Fruit fly (Drosophila melanogaster): ENCODE data around the gene CG11756.

The CG11756 gene

DNA sequence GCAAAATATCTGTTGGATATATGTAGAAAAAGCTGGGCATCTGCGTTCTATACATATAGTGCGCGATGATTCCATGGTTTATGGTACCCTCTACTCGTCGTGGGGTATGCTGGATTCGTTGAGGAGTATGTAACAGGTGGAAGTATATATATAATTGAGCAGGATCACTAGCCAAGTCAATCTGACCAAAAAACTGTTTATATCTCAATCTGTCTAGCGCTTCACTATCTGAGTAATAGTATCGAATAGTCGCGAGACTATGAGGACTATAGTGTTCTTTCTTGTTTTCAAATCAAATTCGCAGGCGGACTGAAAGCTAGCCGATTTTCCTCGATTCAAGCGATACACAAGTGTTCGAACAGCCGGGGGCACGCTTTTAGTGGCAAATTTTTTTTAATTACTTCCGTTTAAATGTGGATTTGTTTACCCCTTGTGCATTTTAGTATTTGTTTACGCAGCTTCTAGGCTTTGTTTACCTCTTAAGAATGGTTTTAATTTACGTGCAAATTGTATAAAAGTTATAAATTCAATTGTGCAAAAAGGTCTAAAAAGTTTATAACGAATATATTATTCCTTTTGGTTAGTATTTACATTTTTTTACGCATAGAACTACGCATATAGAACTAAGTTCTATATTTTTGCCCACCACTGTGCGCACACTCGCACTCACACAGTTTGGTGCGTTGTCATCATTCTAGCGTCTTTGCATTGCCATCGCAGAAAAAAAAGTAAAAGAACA is 42.9 kb downstream of the CG11756 start (continued):
- TF ChIP-seq BtbVII (GFP tag; optimal IDR thresholded peaks at IDR 0.05) (peak; percentile 52), CG7987 (GFP tag; optimal IDR thresholded peaks at IDR 0.05) (no peak), Trl (optimal IDR thresholded peaks at IDR 0.05) (no peak), Trl (GFP tag; optimal IDR thresholded peaks at IDR 0.05) (peak; percentile 60), Ets97D (GFP tag; optimal IDR thresholded peaks at IDR 0.05) (peak; percentile 58), Hr3 (GFP tag; optimal IDR thresholded peaks at IDR 0.05) (peak; percentile 60), crol (GFP tag; IDR thresholded peaks at IDR 0.05) (peak; percentile 41), CG3995 (GFP tag; optimal IDR thresholded peaks at IDR 0.05) (peak; percentile 13), esg (GFP tag; conservative IDR thresholded peaks at IDR 0.05) (peak; percentile 79), ci (GFP tag; IDR thresholded peaks at IDR 0.05) (peak; percentile 90), maf-S (GFP tag; optimal IDR thresholded peaks at IDR 0.05) (peak; percentile 63), CG30431 (GFP tag; optimal IDR thresholded peaks at IDR 0.05) (peak; percentile 79), stwl (tag; optimal IDR thresholded peaks at IDR 0.05) (no peak), CG18476 (GFP tag; optimal IDR thresholded peaks at IDR 0.05) (peak; percentile 68), CG4707 (GFP tag; optimal IDR thresholded peaks at IDR 0.05) (peak; percentile 42), CG33213 (GFP tag; optimal IDR thresholded peaks at IDR 0.05) (peak; percentile 56), CG1602 (GFP tag; optimal IDR thresholded peaks at IDR 0.05) (peak; percentile 58), chm (GFP tag; IDR thresholded peaks at IDR 0.05) (peak; percentile 73; the same call in 1 of the 2 replicates), dan (GFP tag; IDR thresholded peaks at IDR 0.05) (peak; percentile 60; the same call in 1 of the 2 replicates), Bteb2 (GFP tag; optimal IDR thresholded peaks at IDR 0.05) (peak; percentile 62), CG6683 (GFP tag; optimal IDR thresholded peaks at IDR 0.05) (peak; percentile 25), seq (GFP tag; IDR thresholded peaks at IDR 0.05) (peak; percentile 71), CG1233 (GFP tag; optimal IDR thresholded peaks at IDR 0.05) (peak; percentile 67), insv (GFP tag; optimal IDR thresholded peaks at IDR 0.05) (no peak), CG16813 (GFP tag; IDR thresholded peaks at IDR 0.05; ENCODE audit: partially characterized antibody) (no peak), CG17328 (GFP tag; IDR thresholded peaks at IDR 0.05) (peak; percentile 85), CG11093 (GFP tag; IDR thresholded peaks at IDR 0.05) (peak; percentile 70), gcm (GFP tag; optimal IDR thresholded peaks at IDR 0.05) (peak; percentile 37), CG14441 (GFP tag; IDR thresholded peaks at IDR 0.05) (peak; percentile 89), CG3281 (GFP tag; optimal IDR thresholded peaks at IDR 0.05) (peak; percentile 83), Meics (GFP tag; optimal IDR thresholded peaks at IDR 0.05) (peak; percentile 79), shn (GFP tag; optimal IDR thresholded peaks at IDR 0.05) (peak; percentile 70), Nf-YA (GFP tag; IDR thresholded peaks at IDR 0.05) (peak; percentile 38; the same call in 1 of the 2 replicates), sima (GFP tag; optimal IDR thresholded peaks at IDR 0.05) (no peak), CG14667 (GFP tag; IDR thresholded peaks at IDR 0.05) (peak; percentile 80), Lpt (GFP tag; optimal IDR thresholded peaks at IDR 0.05) (no peak), Ada2b (GFP tag; IDR thresholded peaks at IDR 0.05) (peak; percentile 91), CG5180 (GFP tag; optimal IDR thresholded peaks at IDR 0.05) (peak; percentile 70), CG18619 (GFP tag; optimal IDR thresholded peaks at IDR 0.05) (peak; percentile 78), kah (GFP tag; optimal IDR thresholded peaks at IDR 0.05) (peak; percentile 56), CG4328 (GFP tag; optimal IDR thresholded peaks at IDR 0.05) (peak; percentile 48), CG15479 (GFP tag; optimal IDR thresholded peaks at IDR 0.05) (no peak), sob (GFP tag; IDR thresholded peaks at IDR 0.05) (peak; percentile 90), bigmax (GFP tag; optimal IDR thresholded peaks at IDR 0.05) (no peak), tin (GFP tag; optimal IDR thresholded peaks at IDR 0.05) (peak; percentile 49), kni (GFP tag; optimal IDR thresholded peaks at IDR 0.05) (no peak), Blimp-1 (GFP tag; optimal IDR thresholded peaks at IDR 0.05) (peak; percentile 60), CG10462 (GFP tag; optimal IDR thresholded peaks at IDR 0.05) (peak; percentile 44), CG18011 (GFP tag; optimal IDR thresholded peaks at IDR 0.05) (peak; percentile 36), hth (optimal IDR thresholded peaks at IDR 0.05) (no peak)
